Fruit fly (Drosophila melanogaster) whole organism, pupa: ENCODE data around the gene Grip71.
A peak's percentile ranks its signal among the peaks of the same experiment; 100 is the strongest.

Source experiments
- CG13204 ChIP-seq: fragments of 200-800 bp; sonication (Bioruptor generic); optimal IDR thresholded peaks from 2 replicates; lab custom pipeline; 2018; ENCODE audit warnings: missing biosample characterization, mild to moderate bottlenecking, missing genetic modification characterization, moderate library complexity
- CG15710 ChIP-seq: fragments of 200-800 bp; sonication (Bioruptor generic); optimal IDR thresholded peaks from 2 replicates; lab custom pipeline; 2018; ENCODE audit warnings: missing biosample characterization, mild to moderate bottlenecking, missing genetic modification characterization, moderate library complexity
- rn ChIP-seq: fragments of 200-800 bp; sonication (Bioruptor generic); IDR thresholded peaks from 2 replicates; pipeline ENCODE4 v1.3.6; 2022; ENCODE audit warnings: missing biosample characterization, missing genetic modification characterization

DNA sequence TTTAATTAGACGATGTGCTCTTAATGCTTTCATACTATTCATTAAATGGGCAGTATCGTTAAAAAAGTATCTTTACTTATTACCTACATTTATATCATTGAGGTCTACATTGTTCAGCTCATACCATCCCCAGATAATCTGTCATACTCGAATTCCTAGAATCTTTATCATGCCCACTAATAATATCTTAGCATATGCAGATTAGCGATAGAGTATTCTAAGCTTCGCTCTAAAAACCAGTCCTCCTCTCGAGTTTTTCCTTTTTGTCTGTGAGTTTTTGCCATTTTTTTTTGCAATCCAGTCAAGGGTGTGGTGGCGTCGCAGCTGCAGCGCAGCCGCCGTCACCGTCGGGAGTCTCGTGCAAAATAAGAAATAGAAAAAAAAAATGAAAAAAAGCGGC, 44.2 kb downstream of the Grip71 start:
- TF ChIP-seq rn (GFP tag; lab: Robert Waterston, UW) (peak; percentile 64; the same call in 1 of the 2 replicates), CG15710 (no peak), CG13204 (GFP tag; lab: Kevin White, UChicago) (no peak)
